Fruit fly (Drosophila melanogaster): ENCODE results near the gene CG33658.

CG33658 gene

dm6 chr3R:24875939-24876842 is 35.2 kb upstream of the CG33658 start, which contains the start of gene CG3744 (continued):
- TF ChIP-seq Trl (optimal IDR thresholded peaks at IDR 0.05) (peak in 1 of 2 experiments; percentile 57), Trl (GFP tag; optimal IDR thresholded peaks at IDR 0.05) (peak; percentile 68), mam (GFP tag; optimal IDR thresholded peaks at IDR 0.05) (peak; percentile 90), Optix (GFP tag; IDR thresholded peaks at IDR 0.05) (peak; percentile 87), ranshi (GFP tag; IDR thresholded peaks at IDR 0.05) (peak; percentile 95), danr (GFP tag; IDR thresholded peaks at IDR 0.05) (peak; percentile 73), peb (GFP tag; IDR thresholded peaks at IDR 0.05) (peak; percentile 78), salm (tag; optimal IDR thresholded peaks at IDR 0.05) (peak; percentile 76), hbn (GFP tag; IDR thresholded peaks at IDR 0.05; ENCODE audit: partially characterized antibody) (peak; percentile 97), CG30020 (tag; optimal IDR thresholded peaks at IDR 0.05) (peak; percentile 72), tgo (GFP tag; IDR thresholded peaks at IDR 0.05) (peak; percentile 93), CG10274 (GFP tag; optimal IDR thresholded peaks at IDR 0.05) (peak; percentile 57), NC2α (GFP tag; optimal IDR thresholded peaks at IDR 0.05) (peak; percentile 45), CG2202 (tag; optimal IDR thresholded peaks at IDR 0.05) (peak; percentile 57), Scr (GFP tag; IDR thresholded peaks at IDR 0.05; ENCODE audit: partially characterized antibody) (peak; percentile 97), odd (GFP tag; optimal IDR thresholded peaks at IDR 0.05) (peak; percentile 50), CG2712 (tag; optimal IDR thresholded peaks at IDR 0.05) (peak; percentile 94), Asciz (GFP tag; optimal IDR thresholded peaks at IDR 0.05) (no peak), stwl (tag; optimal IDR thresholded peaks at IDR 0.05) (peak; percentile 29), dmrt11E (tag; optimal IDR thresholded peaks at IDR 0.05) (peak; percentile 86), crol (GFP tag; IDR thresholded peaks at IDR 0.05) (peak; percentile 44; the same call in 1 of the 2 replicates), pan (optimal IDR thresholded peaks at IDR 0.05) (no peak), pan (GFP tag; optimal IDR thresholded peaks at IDR 0.05 in 1 of 2, IDR thresholded peaks at IDR 0.05 in 1 of 2) (peak in 1 of 2 experiments; percentile 95), CG9797 (GFP tag; optimal IDR thresholded peaks at IDR 0.05) (peak; percentile 80), nau (GFP tag; optimal IDR thresholded peaks at IDR 0.05) (no peak), seq (GFP tag; IDR thresholded peaks at IDR 0.05) (peak; percentile 82), Meics (GFP tag; optimal IDR thresholded peaks at IDR 0.05) (peak; percentile 93), Kr (GFP tag; optimal IDR thresholded peaks at IDR 0.05) (no peak)

dm6 chr3R:24870389-24871048 is 29.6 kb upstream of the CG33658 start, which contains the start of gene CycB3:
Gene CycB3, minus strand, starts transcription at chr3R:24870816.
- TF ChIP-seq en (GFP tag; optimal IDR thresholded peaks at IDR 0.05) (no peak), Doc2 (GFP tag; IDR thresholded peaks at IDR 0.05) (no peak), Dp (GFP tag; optimal IDR thresholded peaks at IDR 0.05) (peak; percentile 99), Sox102F (GFP tag; optimal IDR thresholded peaks at IDR 0.05) (no peak), Scr (GFP tag; IDR thresholded peaks at IDR 0.05; ENCODE audit: partially characterized antibody) (peak; percentile 44; the same call in 1 of the 2 replicates), CG10321 (GFP tag; IDR thresholded peaks at IDR 0.05) (no peak), vvl (GFP tag; IDR thresholded peaks at IDR 0.05) (peak; percentile 64), CG9797 (GFP tag; optimal IDR thresholded peaks at IDR 0.05) (peak; percentile 98), jing (GFP tag; optimal IDR thresholded peaks at IDR 0.05) (no peak), bowl (GFP tag; IDR thresholded peaks at IDR 0.05) (no peak), pzg (GFP tag; optimal IDR thresholded peaks at IDR 0.05) (peak; percentile 94), CG12744 (GFP tag; optimal IDR thresholded peaks at IDR 0.05) (no peak), Poxn (GFP tag; IDR thresholded peaks at IDR 0.05) (no peak), CG12391 (tag; optimal IDR thresholded peaks at IDR 0.05) (peak; percentile 31), CG1024 (GFP tag; IDR thresholded peaks at IDR 0.05) (no peak), CG33557 (GFP tag; optimal IDR thresholded peaks at IDR 0.05) (peak; percentile 8), tgo (GFP tag; IDR thresholded peaks at IDR 0.05) (no peak), CG42726 (GFP tag; IDR thresholded peaks at IDR 0.05; ENCODE audit: partially characterized antibody) (0 out of 2 replicates have a peak, but pooled peaks have one; percentile 6), Sin3A (optimal IDR thresholded peaks at IDR 0.05) (peak; percentile 53), so (GFP tag; IDR thresholded peaks at IDR 0.05) (no peak), CG1602 (GFP tag; optimal IDR thresholded peaks at IDR 0.05) (no peak), Spps (tag; optimal IDR thresholded peaks at IDR 0.05) (peak; percentile 30), z (GFP tag; IDR thresholded peaks at IDR 0.05) (no peak), CG11723 (GFP tag; optimal IDR thresholded peaks at IDR 0.05) (peak; percentile 3)
